In genomic region chr3R:17742542-17742941, dm6 we compare ENCODE assay signal across 2 fruit fly cellular contexts.
TF ChIP-seq lines count a peak whose summit lies in the region.

No protein-coding gene starts in this region.

- peak; percentile 69 to 84 for TF ChIP-seq CTCF in S2 (optimal IDR thresholded peaks at IDR 0.05; lab: Kevin White, UChicago)
- TF ChIP-seq CTCF in whole organism, embryonic (GFP tag; optimal IDR thresholded peaks at IDR 0.05; lab: Kevin White, UChicago): peak; percentile 75

TF ChIP-seq in whole organism, embryonic, 481 proteins besides CTCF, POLR2A, EP300 and RAD21:
- peak; percentile 19 for TF ChIP-seq Ets65A (GFP tag; lab: Kevin White, UChicago)
- no peak for TF ChIP-seq esg (GFP tag; conservative IDR thresholded peaks at IDR 0.05; lab: Robert Waterston, UW)
- no peak for TF ChIP-seq CG15514 (GFP tag; optimal IDR thresholded peaks at IDR 0.05; lab: Kevin White, UChicago)
- TF ChIP-seq zen (tag; optimal IDR thresholded peaks at IDR 0.05; lab: Kevin White, UChicago): peak; percentile 9
- TF ChIP-seq BEAF-32 (GFP tag; optimal IDR thresholded peaks at IDR 0.05; lab: Kevin White, UChicago): no peak
- no peak for TF ChIP-seq CG8290 (GFP tag; optimal IDR thresholded peaks at IDR 0.05; lab: Kevin White, UChicago)
- no peak for TF ChIP-seq CG8290 (tag; optimal IDR thresholded peaks at IDR 0.05; lab: Kevin White, UChicago)
- TF ChIP-seq CG2116 (GFP tag; optimal IDR thresholded peaks at IDR 0.05; lab: Kevin White, UChicago): no peak
- no peak for TF ChIP-seq CG13624 (GFP tag; optimal IDR thresholded peaks at IDR 0.05; lab: Kevin White, UChicago)
- TF ChIP-seq Dip3 (GFP tag; optimal IDR thresholded peaks at IDR 0.05; lab: Kevin White, UChicago): no peak
- no peak for TF ChIP-seq D19A (tag; optimal IDR thresholded peaks at IDR 0.05; lab: Kevin White, UChicago)
- TF ChIP-seq fru (optimal IDR thresholded peaks at IDR 0.05; lab: Kevin White, UChicago): no peak
- no peak for TF ChIP-seq her (GFP tag; optimal IDR thresholded peaks at IDR 0.05; lab: Kevin White, UChicago)
- no peak for TF ChIP-seq Bteb2 (GFP tag; optimal IDR thresholded peaks at IDR 0.05; lab: Kevin White, UChicago)
- TF ChIP-seq Fer2 (tag; optimal IDR thresholded peaks at IDR 0.05; lab: Kevin White, UChicago): no peak
- no peak for TF ChIP-seq gt (GFP tag; IDR thresholded peaks at IDR 0.05; lab: Robert Waterston, UW)
- no peak for TF ChIP-seq Atf-2 (GFP tag; optimal IDR thresholded peaks at IDR 0.05; lab: Kevin White, UChicago)
- TF ChIP-seq gsb (GFP tag; IDR thresholded peaks at IDR 0.05; lab: Robert Waterston, UW): no peak
- TF ChIP-seq fu2 (GFP tag; optimal IDR thresholded peaks at IDR 0.05; lab: Kevin White, UChicago): no peak
- TF ChIP-seq Taf1 (GFP tag; IDR thresholded peaks at IDR 0.05; lab: Robert Waterston, UW): no peak
- TF ChIP-seq CG1024 (GFP tag; IDR thresholded peaks at IDR 0.05; lab: Robert Waterston, UW): no peak
- peak; percentile 28 for TF ChIP-seq Med (GFP tag; lab: Kevin White, UChicago)
- TF ChIP-seq cg (GFP tag; optimal IDR thresholded peaks at IDR 0.05; lab: Kevin White, UChicago): peak; percentile 26
TF ChIP-seq in whole organism, embryonic: peak in this region for 4.
